Worm (Caenorhabditis elegans): ENCODE measurements around the gene F58B3.6.

Gene F58B3.6

DNA sequence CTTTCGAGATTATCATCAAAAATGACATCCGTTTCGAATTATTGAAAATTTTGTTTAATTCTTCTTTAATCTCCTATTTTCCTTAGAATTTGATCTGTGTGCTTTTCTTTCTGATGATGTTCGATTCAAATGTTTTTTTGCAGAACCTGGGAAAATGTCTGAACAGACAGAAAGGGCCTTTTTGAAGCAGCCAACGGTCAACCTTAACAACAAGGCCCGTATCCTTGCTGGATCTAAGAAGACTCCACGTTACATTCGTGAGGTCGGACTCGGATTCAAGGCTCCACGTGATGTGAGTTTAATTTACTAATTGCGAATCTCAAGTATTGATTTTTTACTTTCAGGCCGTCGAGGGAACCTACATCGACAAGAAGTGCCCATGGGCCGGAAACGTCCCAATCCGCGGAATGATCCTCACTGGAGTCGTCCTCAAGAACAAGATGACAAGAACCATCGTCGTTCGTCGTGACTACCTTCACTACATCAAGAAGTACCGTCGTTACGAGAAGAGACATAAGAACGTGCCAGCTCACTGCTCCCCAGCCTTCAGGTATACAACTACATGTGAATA lies 33.9 kb upstream of the F58B3.6 start, which contains the start of gene rps-11:
TSS of gene rps-11 (plus strand) at position 144 of the 571 bp plus-strand sequence.
- no peak for TF ChIP-seq ceh-28 (tag; optimal IDR thresholded peaks at IDR 0.05)
- no peak for TF ChIP-seq ceh-82 (tag; optimal IDR thresholded peaks at IDR 0.05)

DNA sequence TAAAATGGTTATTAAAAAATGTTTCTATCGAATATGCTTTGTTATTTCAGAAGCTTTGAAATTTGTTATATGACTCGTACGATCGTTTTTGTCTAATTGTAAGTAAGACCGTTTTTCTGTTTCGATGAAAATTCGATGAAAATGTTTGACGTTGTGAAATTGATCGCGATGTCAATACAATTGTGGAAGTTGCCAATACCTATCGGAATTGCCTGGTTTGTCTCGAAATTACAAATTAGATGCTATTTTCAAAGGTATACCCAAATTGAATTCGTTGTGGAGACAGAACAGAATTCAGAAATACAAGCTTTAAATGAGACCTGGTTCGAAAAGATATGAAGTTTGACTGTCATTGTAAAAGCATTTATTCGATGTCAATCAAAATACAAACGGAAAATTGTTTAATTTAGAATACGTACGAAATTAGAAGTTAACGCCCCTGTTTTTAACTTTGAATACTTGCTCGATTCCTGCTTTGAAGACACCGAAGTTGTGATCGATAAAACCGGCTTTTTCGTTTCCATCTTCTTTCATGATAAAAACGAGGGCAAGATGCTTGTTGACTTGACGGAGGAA lies 33.1 kb upstream of the F58B3.6 start:
- TF ChIP-seq aly-2 (tag; optimal IDR thresholded peaks at IDR 0.05) (no peak), nhr-12 (tag; optimal IDR thresholded peaks at IDR 0.05) (no peak), pqm-1 (tag; optimal IDR thresholded peaks at IDR 0.05) (no peak), ztf-4 (tag; optimal IDR thresholded peaks at IDR 0.05) (no peak), ceh-16 (tag; optimal IDR thresholded peaks at IDR 0.05) (no peak), nhr-11 (tag; optimal IDR thresholded peaks at IDR 0.05) (no peak), nhr-77 (tag; optimal IDR thresholded peaks at IDR 0.05) (no peak), mdl-1 (tag; optimal IDR thresholded peaks at IDR 0.05) (no peak), unc-62 (GFP tag; optimal IDR thresholded peaks at IDR 0.05) (no peak), elt-3 (tag; optimal IDR thresholded peaks at IDR 0.05) (no peak), nfya-1 (tag; optimal IDR thresholded peaks at IDR 0.05; ENCODE audit: insufficient read depth) (no peak), tbx-2 (tag; optimal IDR thresholded peaks at IDR 0.05) (no peak), hmg-11 (tag; optimal IDR thresholded peaks at IDR 0.05) (no peak), R02D3.7 (tag; optimal IDR thresholded peaks at IDR 0.05) (no peak), egl-5 (tag; optimal IDR thresholded peaks at IDR 0.05) (no peak), unc-39 (tag; optimal IDR thresholded peaks at IDR 0.05) (no peak)

DNA sequence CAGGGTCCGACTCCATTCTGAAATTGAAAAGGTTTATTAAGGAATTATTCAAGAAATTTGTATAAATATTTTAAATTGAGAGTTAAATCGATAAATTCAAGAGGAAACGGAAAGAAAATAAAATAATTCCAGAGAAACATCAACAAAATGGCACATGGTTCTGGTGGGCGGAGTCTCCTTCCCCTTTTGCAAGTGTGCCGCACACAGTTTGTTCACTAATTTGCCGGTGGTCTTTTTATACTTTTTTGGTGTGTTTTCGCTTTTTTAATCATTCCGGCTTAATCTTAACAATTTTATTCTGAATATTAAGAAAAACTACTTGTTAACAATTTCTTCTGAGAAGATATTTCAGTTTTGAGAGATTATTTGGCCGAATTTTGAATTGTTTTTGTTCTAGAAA lies 31.5 kb upstream of the F58B3.6 start, which contains the start of the genes ragc-1 and Y24F12A.1:
TSS of gene ragc-1 (minus strand) at position 25 of the 400 bp plus-strand sequence.
TSS of gene Y24F12A.1 (plus strand) at position 346 of the 400 bp plus-strand sequence.
- TF ChIP-seq zag-1 (tag; optimal IDR thresholded peaks at IDR 0.05), result no peak
- TF ChIP-seq lin-39 (tag; optimal IDR thresholded peaks at IDR 0.05), result peak; percentile 37
- TF ChIP-seq nhr-11 (tag; optimal IDR thresholded peaks at IDR 0.05), result no peak
- TF ChIP-seq lsy-12 (tag; optimal IDR thresholded peaks at IDR 0.05), result no peak
- no peak for TF ChIP-seq nhr-76 (tag; optimal IDR thresholded peaks at IDR 0.05)
- no peak for TF ChIP-seq nhr-25 (tag; optimal IDR thresholded peaks at IDR 0.05)
- TF ChIP-seq eor-1 (tag; optimal IDR thresholded peaks at IDR 0.05), result no peak
- TF ChIP-seq elt-2 (tag; optimal IDR thresholded peaks at IDR 0.05), result peak; percentile 47
- no peak for TF ChIP-seq R02D3.7 (tag; optimal IDR thresholded peaks at IDR 0.05)
- no peak for TF ChIP-seq ZK546.5 (tag; optimal IDR thresholded peaks at IDR 0.05)
- TF ChIP-seq elt-3 (tag; optimal IDR thresholded peaks at IDR 0.05), result no peak
- TF ChIP-seq unc-62 (GFP tag; optimal IDR thresholded peaks at IDR 0.05), result no peak
- TF ChIP-seq jun-1 (tag; optimal IDR thresholded peaks at IDR 0.05), result no peak
- TF ChIP-seq ceh-9 (tag; optimal IDR thresholded peaks at IDR 0.05), result no peak
- no peak for TF ChIP-seq ama-1 (optimal IDR thresholded peaks at IDR 0.05)
- TF ChIP-seq tbx-2 (tag; optimal IDR thresholded peaks at IDR 0.05), result no peak
- TF ChIP-seq mdl-1 (tag; optimal IDR thresholded peaks at IDR 0.05), result no peak
- TF ChIP-seq nfya-1 (tag; optimal IDR thresholded peaks at IDR 0.05; ENCODE audit: insufficient read depth), result peak; percentile 59
- no peak for TF ChIP-seq mml-1 (tag; optimal IDR thresholded peaks at IDR 0.05)
- no peak for TF ChIP-seq nhr-67 (tag; optimal IDR thresholded peaks at IDR 0.05)
- no peak for TF ChIP-seq elt-1 (tag; optimal IDR thresholded peaks at IDR 0.05)
- TF ChIP-seq nhr-43 (tag; optimal IDR thresholded peaks at IDR 0.05; ENCODE audit: poor library complexity, severe bottlenecking), result no peak
- TF ChIP-seq fos-1 (tag; optimal IDR thresholded peaks at IDR 0.05), result no peak
- TF ChIP-seq nhr-23 (tag; optimal IDR thresholded peaks at IDR 0.05), result peak; percentile 19
- TF ChIP-seq daf-12 (tag; optimal IDR thresholded peaks at IDR 0.05), result no peak
- no peak for TF ChIP-seq nhr-237 (tag; optimal IDR thresholded peaks at IDR 0.05)
- no peak for TF ChIP-seq ceh-82 (tag; optimal IDR thresholded peaks at IDR 0.05)
- no peak for TF ChIP-seq hmg-11 (tag; optimal IDR thresholded peaks at IDR 0.05)
- no peak for TF ChIP-seq ztf-4 (tag; optimal IDR thresholded peaks at IDR 0.05)
- no peak for TF ChIP-seq skn-1 (tag; optimal IDR thresholded peaks at IDR 0.05)
- TF ChIP-seq nhr-77 (tag; optimal IDR thresholded peaks at IDR 0.05), result no peak
- no peak for TF ChIP-seq sea-2 (GFP tag; optimal IDR thresholded peaks at IDR 0.05)
- TF ChIP-seq egl-27 (tag; optimal IDR thresholded peaks at IDR 0.05), result no peak
- peak; percentile 42 for TF ChIP-seq egl-5 (tag; optimal IDR thresholded peaks at IDR 0.05)
- TF ChIP-seq ztf-11 (tag; optimal IDR thresholded peaks at IDR 0.05), result no peak
- peak; percentile 84 for TF ChIP-seq pha-4 (tag; optimal IDR thresholded peaks at IDR 0.05)
- TF ChIP-seq unc-39 (tag; optimal IDR thresholded peaks at IDR 0.05), result no peak
- no peak for TF ChIP-seq pqm-1 (tag; optimal IDR thresholded peaks at IDR 0.05)
- no peak for TF ChIP-seq fkh-2 (tag; optimal IDR thresholded peaks at IDR 0.05)
- peak; percentile 42 for TF ChIP-seq lin-15B (tag; optimal IDR thresholded peaks at IDR 0.05)
- peak; percentile 71 for TF ChIP-seq snpc-4 (tag; optimal IDR thresholded peaks at IDR 0.05)
- no peak for TF ChIP-seq nhr-12 (tag; optimal IDR thresholded peaks at IDR 0.05)
- TF ChIP-seq ceh-28 (tag; optimal IDR thresholded peaks at IDR 0.05), result no peak
- TF ChIP-seq fkh-10 (GFP tag; optimal IDR thresholded peaks at IDR 0.05), result no peak
- TF ChIP-seq nhr-28 (tag; optimal IDR thresholded peaks at IDR 0.05), result no peak
- no peak for TF ChIP-seq aly-2 (tag; optimal IDR thresholded peaks at IDR 0.05)
- no peak for TF ChIP-seq ceh-16 (tag; optimal IDR thresholded peaks at IDR 0.05)
